Fruit fly (Drosophila melanogaster): ENCODE data around the gene Acbp2.

DNA sequence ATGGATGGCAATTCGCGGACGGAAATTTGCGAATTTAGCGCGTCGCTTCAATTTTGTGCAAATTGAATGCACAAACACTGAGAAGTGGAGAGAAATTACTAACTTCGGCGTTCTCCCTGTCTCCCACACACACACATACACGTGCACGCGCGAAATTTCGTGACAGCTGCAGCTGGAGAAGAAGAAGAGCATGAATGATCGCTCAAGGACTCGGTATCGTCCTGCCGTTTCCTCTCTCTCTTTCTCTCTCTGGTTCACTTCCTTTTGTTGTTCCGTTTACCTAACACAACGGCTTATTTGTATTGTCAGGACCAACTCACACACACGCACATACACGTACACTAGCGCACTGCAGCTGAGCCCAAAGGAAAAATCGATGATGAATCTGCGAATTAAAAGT lies 24.6 kb downstream of the Acbp2 start:
- TF ChIP-seq ttk (optimal IDR thresholded peaks at IDR 0.05) = no peak
- TF ChIP-seq Sin3A (optimal IDR thresholded peaks at IDR 0.05) = no peak
- no peak for TF ChIP-seq psq (optimal IDR thresholded peaks at IDR 0.05)
- no peak for TF ChIP-seq h (optimal IDR thresholded peaks at IDR 0.05)
- no peak for TF ChIP-seq insv (optimal IDR thresholded peaks at IDR 0.05)
- TF ChIP-seq Myc (optimal IDR thresholded peaks at IDR 0.05) = no peak

Data from Kc167 (cell line).